Worm (Caenorhabditis elegans) whole organism, young adult: ENCODE results near the gene Y54E2A.10.

Experiments used
- F23B12.7 ChIP-seq: sonication (generic microtip); optimal IDR thresholded peaks from 2 replicates; lab custom pipeline; 2017; ENCODE audit warnings: missing genetic modification characterization, mild to moderate bottlenecking, missing compliant biosample characterization, antibody characterized with exemption, moderate library complexity; ENCODE audit not compliant: insufficient read depth
- F57C9.4 ChIP-seq: sonication (generic microtip); optimal IDR thresholded peaks from 2 replicates; lab custom pipeline; 2017; ENCODE audit warnings: mild to moderate bottlenecking, missing genetic modification characterization, missing compliant biosample characterization
- Y53F4B.3 ChIP-seq: fragments of 200-800 bp; sonication (Bioruptor generic); IDR thresholded peaks from 2 replicates; pipeline ENCODE4 v1.3.6; 2022; ENCODE audit warnings: missing genetic modification reagents, missing genetic modification characterization, missing compliant biosample characterization
- aptf-2 ChIP-seq: fragments of 200-800 bp; sonication (Bioruptor generic); conservative IDR thresholded peaks from 2 replicates; pipeline ENCODE4 v1.3.6; 2022; ENCODE audit warnings: missing genetic modification reagents, missing genetic modification characterization, missing compliant biosample characterization
- cebp-1 ChIP-seq, 2 experiments: fragments of 200-800 bp in 1 of 2; sonication (Bioruptor generic) in 1 of 2; sonication (generic microtip) in 1 of 2; IDR thresholded peaks in 1 of 2; optimal IDR thresholded peaks in 1 of 2; 2 replicates each; pipeline versions ENCODE4 v1.3.6 to Lab custom; 2017 to 2022; ENCODE audit warnings: missing compliant biosample characterization in 2 of 2, missing genetic modification characterization in 2 of 2, mild to moderate bottlenecking in 1 of 2, missing genetic modification reagents in 1 of 2, moderate library complexity in 1 of 2
- hmg-1.2 ChIP-seq: fragments of 200-800 bp; sonication (Bioruptor generic); IDR thresholded peaks from 2 replicates; pipeline ENCODE4 v1.3.6; 2022; ENCODE audit warnings: missing genetic modification reagents, missing genetic modification characterization, missing compliant biosample characterization
- lin-35 ChIP-seq, 3 experiments: fragments of 150-350 bp in 2 of 3; sonication (generic microtip) in 1 of 3; optimal IDR thresholded peaks; 2 replicates each; lab custom pipeline; 2014 to 2018; ENCODE audit warnings: missing biosample characterization in 3 of 3, missing genetic modification characterization in 3 of 3, missing genetic modification reagents in 3 of 3
- nfya-1 ChIP-seq: sonication (generic microtip); optimal IDR thresholded peaks from 2 replicates; lab custom pipeline; 2017; ENCODE audit warnings: antibody characterized with exemption, missing compliant biosample characterization, missing genetic modification characterization, borderline replicate concordance; ENCODE audit not compliant: insufficient read depth
- nhr-120 ChIP-seq: fragments of 200-800 bp; sonication (Bioruptor generic); IDR thresholded peaks from 2 replicates; pipeline ENCODE4 v1.3.6; 2022; ENCODE audit warnings: missing genetic modification characterization, missing compliant biosample characterization
- somi-1 ChIP-seq: fragments of 200-800 bp; sonication (Bioruptor generic); optimal IDR thresholded peaks from 2 replicates; lab custom pipeline; 2018; ENCODE audit warnings: mild to moderate bottlenecking, missing genetic modification characterization, missing compliant biosample characterization
- unc-62 ChIP-seq: fragments of 150-350 bp; optimal IDR thresholded peaks from 2 replicates; lab custom pipeline; 2014; ENCODE audit warnings: missing biosample characterization, missing genetic modification reagents, missing genetic modification characterization
- ztf-18 ChIP-seq: sonication (generic microtip); optimal IDR thresholded peaks from 2 replicates; lab custom pipeline; 2016; ENCODE audit warnings: missing genotype, mild to moderate bottlenecking, missing genetic modification characterization, missing compliant biosample characterization
- ztf-25 ChIP-seq: fragments of 200-800 bp; sonication (Bioruptor generic); IDR thresholded peaks from 2 replicates; pipeline ENCODE4 v1.3.6; 2022; ENCODE audit warnings: missing genetic modification reagents, missing genetic modification characterization, missing compliant biosample characterization

ce11 chrII:14832055-14832454 lies 41.2 kb downstream of the Y54E2A.10 start:
- no peak for TF ChIP-seq somi-1
- TF ChIP-seq unc-62 (GFP tag; lab: Kevin White, UChicago): no peak
- TF ChIP-seq Y53F4B.3 (GFP tag; lab: Robert Waterston, UW): no peak
- no peak for TF ChIP-seq lin-35 (GFP tag; optimal IDR thresholded peaks at IDR 0.05; lab: Kevin White, UChicago)
- TF ChIP-seq ztf-18: no peak
- no peak for TF ChIP-seq nhr-120 (GFP tag; lab: Robert Waterston, UW)
- TF ChIP-seq F23B12.7: no peak
- TF ChIP-seq aptf-2: no peak
- no peak for TF ChIP-seq hmg-1.2 (GFP tag; lab: Robert Waterston, UW)
- TF ChIP-seq nfya-1 (tag; lab: Kevin White, UChicago): no peak
- TF ChIP-seq F57C9.4 (tag; lab: Kevin White, UChicago): no peak
- no peak for TF ChIP-seq ztf-25 (GFP tag; lab: Robert Waterston, UW)
- no peak for TF ChIP-seq cebp-1 (GFP tag; IDR thresholded peaks at IDR 0.05; lab: Robert Waterston, UW)
- TF ChIP-seq cebp-1 (tag; optimal IDR thresholded peaks at IDR 0.05; lab: Kevin White, UChicago): no peak
